Fruit fly (Drosophila melanogaster) whole organism, prepupa: ENCODE measurements around the gene CG34161.

Experiments
- Blimp-1 ChIP-seq: fragments of 200-800 bp; sonication (Bioruptor generic); optimal IDR thresholded peaks from 3 replicates; lab custom pipeline; 2017; ENCODE audit warnings: missing biosample characterization, missing genetic modification characterization, mild to moderate bottlenecking, moderate library complexity, missing genetic modification reagents
- CG10631 ChIP-seq: fragments of 200-800 bp; sonication (Bioruptor generic); optimal IDR thresholded peaks from 2 replicates; lab custom pipeline; 2016; ENCODE audit warnings: missing biosample characterization, missing genetic modification characterization
- CG10669 ChIP-seq: fragments of 200-800 bp; sonication (Bioruptor generic); optimal IDR thresholded peaks from 3 replicates; lab custom pipeline; 2018; ENCODE audit warnings: missing biosample characterization, mild to moderate bottlenecking, missing genetic modification characterization, moderate library complexity
- CG11294 ChIP-seq: fragments of 200-800 bp; sonication (Bioruptor generic); IDR thresholded peaks from 2 replicates; pipeline ENCODE4 v1.3.6; 2022; ENCODE audit warnings: missing biosample characterization, missing genetic modification characterization
- CG11762 ChIP-seq: fragments of 200-800 bp; sonication (Bioruptor generic); optimal IDR thresholded peaks from 3 replicates; lab custom pipeline; 2016; ENCODE audit warnings: missing biosample characterization, missing genetic modification characterization; ENCODE audit not compliant: insufficient read depth
- CG11902 ChIP-seq: fragments of 200-800 bp; sonication (Bioruptor generic); optimal IDR thresholded peaks from 3 replicates; lab custom pipeline; 2016; ENCODE audit warnings: missing biosample characterization, missing genetic modification characterization
- CG1621 ChIP-seq: fragments of 200-800 bp; sonication (Bioruptor generic); optimal IDR thresholded peaks from 3 replicates; lab custom pipeline; 2018; ENCODE audit warnings: missing biosample characterization, mild to moderate bottlenecking, missing genetic modification characterization
- CG16779 ChIP-seq: fragments of 200-800 bp; sonication (Bioruptor generic); optimal IDR thresholded peaks from 3 replicates; lab custom pipeline; 2017; ENCODE audit warnings: missing biosample characterization, mild to moderate bottlenecking, missing genetic modification characterization
- CG3032 ChIP-seq: fragments of 200-800 bp; optimal IDR thresholded peaks from 2 replicates; lab custom pipeline; 2019; ENCODE audit warnings: missing biosample characterization, mild to moderate bottlenecking, missing genetic modification characterization, moderate library complexity
- CG31627 ChIP-seq: fragments of 200-800 bp; sonication (Bioruptor generic); optimal IDR thresholded peaks from 3 replicates; lab custom pipeline; 2016; ENCODE audit warnings: missing biosample characterization, missing genetic modification characterization
- CG32006 ChIP-seq: fragments of 200-800 bp; sonication (Bioruptor generic); optimal IDR thresholded peaks from 3 replicates; lab custom pipeline; 2017; ENCODE audit warnings: missing biosample characterization, mild to moderate bottlenecking, missing genetic modification characterization
- CG34406 ChIP-seq: fragments of 200-800 bp; sonication (Bioruptor generic); optimal IDR thresholded peaks from 3 replicates; lab custom pipeline; 2016; ENCODE audit warnings: missing biosample characterization, missing genetic modification characterization
- CG3919 ChIP-seq: fragments of 200-800 bp; sonication (Bioruptor generic); optimal IDR thresholded peaks from 3 replicates; lab custom pipeline; 2016; ENCODE audit warnings: missing biosample characterization, missing genetic modification characterization
- CG6163 ChIP-seq: fragments of 200-800 bp; sonication (Bioruptor generic); IDR thresholded peaks from 3 replicates; pipeline ENCODE4 v1.3.6; 2022; ENCODE audit warnings: missing biosample characterization, missing genetic modification characterization
- CG6792 ChIP-seq: fragments of 200-800 bp; sonication (Bioruptor generic); optimal IDR thresholded peaks from 3 replicates; lab custom pipeline; 2016; ENCODE audit warnings: missing biosample characterization, missing genetic modification characterization
- CG6808 ChIP-seq: fragments of 200-800 bp; sonication (Bioruptor generic); optimal IDR thresholded peaks from 3 replicates; lab custom pipeline; 2017; ENCODE audit warnings: missing biosample characterization, missing genetic modification characterization, mild to moderate bottlenecking, moderate library complexity, missing genetic modification reagents
- CG6854 ChIP-seq: fragments of 200-800 bp; sonication (Bioruptor generic); optimal IDR thresholded peaks from 2 replicates; lab custom pipeline; 2017; ENCODE audit warnings: missing biosample characterization, mild to moderate bottlenecking, missing genetic modification characterization
- CG7368 ChIP-seq: fragments of 200-800 bp; sonication (Bioruptor generic); optimal IDR thresholded peaks from 3 replicates; lab custom pipeline; 2016; ENCODE audit warnings: missing biosample characterization, missing genetic modification characterization
- CG8119 ChIP-seq: fragments of 200-800 bp; sonication (Bioruptor generic); IDR thresholded peaks from 3 replicates; pipeline ENCODE4 v1.3.6; 2022; ENCODE audit warnings: missing biosample characterization, missing genetic modification characterization
- CG8319 ChIP-seq: fragments of 200-800 bp; sonication (Bioruptor generic); optimal IDR thresholded peaks from 3 replicates; lab custom pipeline; 2016; ENCODE audit warnings: missing biosample characterization, missing genetic modification characterization
- CG8632 ChIP-seq: fragments of 200-800 bp; sonication (Bioruptor generic); optimal IDR thresholded peaks from 3 replicates; lab custom pipeline; 2016; ENCODE audit warnings: missing biosample characterization, missing genetic modification characterization
- CG9139 ChIP-seq: fragments of 200-800 bp; sonication (Bioruptor generic); optimal IDR thresholded peaks from 3 replicates; lab custom pipeline; 2017; ENCODE audit warnings: missing biosample characterization, mild to moderate bottlenecking, missing genetic modification characterization
- Eip78C ChIP-seq: fragments of 200-800 bp; sonication (Bioruptor generic); peaks from one replicate; lab custom pipeline; 2016; ENCODE audit warnings: missing biosample characterization, missing genetic modification characterization
- Eip93F ChIP-seq: fragments of 200-800 bp; sonication (Bioruptor generic); optimal IDR thresholded peaks from 2 replicates; lab custom pipeline; 2016; ENCODE audit warnings: missing biosample characterization, mild to moderate bottlenecking, missing genetic modification characterization
- Gug ChIP-seq: fragments of 200-800 bp; sonication (Bioruptor generic); IDR thresholded peaks from 2 replicates; pipeline ENCODE4 v1.3.6; 2022; ENCODE audit warnings: missing biosample characterization, missing genetic modification characterization
- Hr38 ChIP-seq: sonication (Bioruptor generic); optimal IDR thresholded peaks from 2 replicates; lab custom pipeline; 2016; ENCODE audit warnings: missing biosample characterization, missing genetic modification characterization
- Hr39 ChIP-seq: fragments of 200-800 bp; sonication (Bioruptor generic); optimal IDR thresholded peaks from 2 replicates; lab custom pipeline; 2016; ENCODE audit warnings: missing biosample characterization, missing genetic modification characterization
- Hr4 ChIP-seq: fragments of 200-800 bp; sonication (Bioruptor generic); optimal IDR thresholded peaks from 3 replicates; lab custom pipeline; 2016; ENCODE audit warnings: missing biosample characterization, missing genetic modification characterization
- Met ChIP-seq: fragments of 200-800 bp; sonication (Bioruptor generic); optimal IDR thresholded peaks from 3 replicates; lab custom pipeline; 2016; ENCODE audit warnings: missing biosample characterization, missing genetic modification characterization
- OdsH ChIP-seq: fragments of 200-800 bp; sonication (Bioruptor generic); optimal IDR thresholded peaks from 3 replicates; lab custom pipeline; 2016; ENCODE audit warnings: missing biosample characterization, missing genetic modification characterization
- Sox102F ChIP-seq: fragments of 200-800 bp; sonication (Bioruptor generic); optimal IDR thresholded peaks from 2 replicates; lab custom pipeline; 2016; ENCODE audit warnings: missing biosample characterization, mild to moderate bottlenecking, missing genetic modification characterization
- Sox14 ChIP-seq: fragments of 200-800 bp; sonication (Bioruptor generic); optimal IDR thresholded peaks from 3 replicates; lab custom pipeline; 2016; ENCODE audit warnings: missing biosample characterization, missing genetic modification characterization
- Sox15 ChIP-seq: fragments of 200-800 bp; sonication (Bioruptor generic); optimal IDR thresholded peaks from 3 replicates; lab custom pipeline; 2016; ENCODE audit warnings: missing biosample characterization, missing genetic modification characterization
- achi ChIP-seq: fragments of 200-800 bp; sonication (Bioruptor generic); optimal IDR thresholded peaks from 3 replicates; lab custom pipeline; 2016; ENCODE audit warnings: missing biosample characterization, missing genetic modification characterization
- acj6 ChIP-seq: fragments of 200-800 bp; sonication (Bioruptor generic); optimal IDR thresholded peaks from 3 replicates; lab custom pipeline; 2016; ENCODE audit warnings: missing biosample characterization, missing genetic modification characterization
- dsx ChIP-seq: fragments of 200-800 bp; optimal IDR thresholded peaks from 3 replicates; lab custom pipeline; 2019; ENCODE audit warnings: missing biosample characterization, mild to moderate bottlenecking, missing genetic modification characterization, moderate library complexity; ENCODE audit not compliant: poor library complexity, severe bottlenecking
- eg ChIP-seq: fragments of 200-800 bp; sonication (Bioruptor generic); IDR thresholded peaks from 3 replicates; pipeline ENCODE4 v1.3.6; 2022; ENCODE audit warnings: missing biosample characterization, missing genetic modification characterization
- esn ChIP-seq: fragments of 200-800 bp; sonication (Bioruptor generic); optimal IDR thresholded peaks from 2 replicates; lab custom pipeline; 2016; ENCODE audit warnings: missing biosample characterization, mild to moderate bottlenecking, missing genetic modification characterization, moderate library complexity
- fd85E ChIP-seq: fragments of 200-800 bp; sonication (Bioruptor generic); optimal IDR thresholded peaks from 3 replicates; lab custom pipeline; 2016; ENCODE audit warnings: missing biosample characterization, missing genetic modification characterization
- fkh ChIP-seq: fragments of 200-800 bp; sonication (Bioruptor generic); optimal IDR thresholded peaks from 3 replicates; lab custom pipeline; 2017; ENCODE audit warnings: missing biosample characterization, mild to moderate bottlenecking, missing genetic modification characterization, moderate library complexity
- net ChIP-seq: fragments of 200-800 bp; sonication (Bioruptor generic); optimal IDR thresholded peaks from 3 replicates; lab custom pipeline; 2016; ENCODE audit warnings: missing biosample characterization, missing genetic modification characterization
- pdm3 ChIP-seq: fragments of 200-800 bp; sonication (Bioruptor generic); optimal IDR thresholded peaks from 3 replicates; lab custom pipeline; 2016; ENCODE audit warnings: missing biosample characterization, missing genetic modification characterization
- salr ChIP-seq, 2 experiments: fragments of 200-800 bp; sonication (Bioruptor generic); optimal IDR thresholded peaks; 3 replicates each; lab custom pipeline; 2016 to 2018; ENCODE audit warnings: missing biosample characterization in 2 of 2, missing genetic modification characterization in 2 of 2, mild to moderate bottlenecking in 1 of 2
- spab ChIP-seq: fragments of 200-800 bp; sonication (Bioruptor generic); optimal IDR thresholded peaks from 2 replicates; lab custom pipeline; 2017; ENCODE audit warnings: missing biosample characterization, mild to moderate bottlenecking, missing genetic modification characterization, missing genetic modification reagents
- ss ChIP-seq, 2 experiments: fragments of 200-800 bp; sonication (Bioruptor generic); optimal IDR thresholded peaks; 2 replicates in 1 of 2; 3 replicates in 1 of 2; lab custom pipeline; 2017 to 2018; ENCODE audit warnings: mild to moderate bottlenecking in 2 of 2, missing biosample characterization in 2 of 2, missing genetic modification characterization in 2 of 2, moderate library complexity in 1 of 2
- vri ChIP-seq: fragments of 200-800 bp; sonication (Bioruptor generic); optimal IDR thresholded peaks from 3 replicates; lab custom pipeline; 2016; ENCODE audit warnings: missing biosample characterization, mild to moderate bottlenecking, missing genetic modification characterization

The CG34161 gene

DNA sequence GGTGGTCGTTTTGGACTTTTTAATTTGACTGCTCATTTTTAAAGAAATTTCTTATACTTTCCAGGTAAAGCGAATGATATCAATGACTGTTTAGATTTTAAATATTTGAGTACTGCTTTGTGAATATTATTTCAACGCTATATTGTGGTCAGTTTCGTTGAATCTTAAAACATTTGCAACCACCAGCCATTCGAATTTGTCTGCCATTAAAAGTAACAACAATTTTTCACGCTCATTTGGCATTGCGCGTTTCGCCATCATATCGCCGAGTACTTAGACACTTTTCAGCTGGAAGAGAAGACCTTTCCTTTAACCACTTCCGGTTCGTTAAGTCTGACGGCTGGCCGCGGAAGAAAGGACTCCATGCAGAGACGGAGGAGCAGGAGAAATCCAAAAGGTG is at the start of gene CG34161:
CG34161 (minus strand) TSS at position 101 of the 400 bp plus-strand sequence.
- no peak for TF ChIP-seq CG8632 (GFP tag; lab: Kevin White, UChicago)
- no peak for TF ChIP-seq OdsH (GFP tag; lab: Kevin White, UChicago)
- TF ChIP-seq Hr38, result no peak
- TF ChIP-seq CG6808 (GFP tag; lab: Kevin White, UChicago), result no peak
- TF ChIP-seq acj6 (GFP tag; lab: Kevin White, UChicago), result no peak
- TF ChIP-seq CG8119 (GFP tag; lab: Robert Waterston, UW), result no peak
- TF ChIP-seq CG6163 (GFP tag; lab: Robert Waterston, UW), result no peak
- no peak for TF ChIP-seq CG16779
- TF ChIP-seq CG8319 (GFP tag; lab: Kevin White, UChicago), result no peak
- TF ChIP-seq CG11902 (GFP tag; lab: Kevin White, UChicago), result no peak
- no peak for TF ChIP-seq CG6792 (GFP tag; lab: Kevin White, UChicago)
- TF ChIP-seq CG10631 (GFP tag; lab: Kevin White, UChicago), result no peak
- no peak for TF ChIP-seq fd85E (GFP tag; lab: Kevin White, UChicago)
- TF ChIP-seq Hr39, result no peak
- TF ChIP-seq CG11294 (GFP tag; lab: Robert Waterston, UW), result no peak
- TF ChIP-seq CG11762, result no peak

dm6 chr2L:10625935-10626334 is 44.4 kb upstream of the CG34161 start:
- TF ChIP-seq CG11902 (GFP tag; lab: Kevin White, UChicago) (no peak), Hr39 (no peak)

DNA sequence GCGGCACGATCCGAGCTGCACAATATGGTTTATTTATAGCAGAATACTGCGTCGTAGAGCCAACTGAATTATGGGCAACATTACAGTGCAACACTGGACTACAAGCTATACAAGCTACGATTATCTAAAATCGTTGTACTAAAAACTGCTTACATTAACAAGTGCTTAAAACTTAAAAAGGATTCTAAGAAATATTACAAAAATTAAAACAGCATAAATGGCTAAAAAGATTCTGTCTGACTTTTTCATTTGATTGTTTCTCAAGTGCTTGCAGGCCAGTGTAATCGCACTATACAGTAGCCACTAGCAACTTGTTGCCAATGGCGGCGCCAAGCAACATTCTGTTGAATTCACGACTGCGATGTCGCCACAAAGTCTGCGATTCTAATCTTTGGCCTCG is 35.3 kb upstream of the CG34161 start:
- peak; percentile 88 for TF ChIP-seq pdm3 (GFP tag; lab: Kevin White, UChicago)
- peak; percentile 85 for TF ChIP-seq CG6808 (GFP tag; lab: Kevin White, UChicago)
- TF ChIP-seq CG6854, result no peak
- TF ChIP-seq Sox14 (GFP tag; lab: Kevin White, UChicago), result peak; percentile 87
- peak; percentile 8 for TF ChIP-seq vri (GFP tag; lab: Kevin White, UChicago)
- TF ChIP-seq net (GFP tag; lab: Kevin White, UChicago), result peak; percentile 86
- TF ChIP-seq Sox102F (GFP tag; lab: Kevin White, UChicago), result peak; percentile 16
- peak; percentile 94 for TF ChIP-seq Gug (GFP tag; lab: Robert Waterston, UW)
- TF ChIP-seq Eip78C, result peak; percentile 96
- TF ChIP-seq CG34406, result peak; percentile 71
- peak; percentile 80 for TF ChIP-seq CG6792 (GFP tag; lab: Kevin White, UChicago)
- peak; percentile 31 for TF ChIP-seq CG11902 (GFP tag; lab: Kevin White, UChicago)
- TF ChIP-seq CG8319 (GFP tag; lab: Kevin White, UChicago), result peak; percentile 60
- no peak for TF ChIP-seq esn (GFP tag; lab: Kevin White, UChicago)
- TF ChIP-seq CG6163 (GFP tag; lab: Robert Waterston, UW), result peak; percentile 95
- TF ChIP-seq CG11294 (GFP tag; lab: Robert Waterston, UW), result peak; percentile 92
- peak; percentile 90 for TF ChIP-seq CG10631 (GFP tag; lab: Kevin White, UChicago)
- TF ChIP-seq spab (GFP tag; lab: Kevin White, UChicago), result peak; percentile 87
- peak; percentile 76 for TF ChIP-seq CG7368 (GFP tag; lab: Kevin White, UChicago)
- peak; percentile 56 for TF ChIP-seq Sox15 (GFP tag; lab: Kevin White, UChicago)
- TF ChIP-seq ss (GFP tag; optimal IDR thresholded peaks at IDR 0.05; lab: Kevin White, UChicago), result peak; percentile 79 to 85
- TF ChIP-seq CG3919 (GFP tag; lab: Kevin White, UChicago), result peak; percentile 90
- TF ChIP-seq CG8632 (GFP tag; lab: Kevin White, UChicago), result peak; percentile 66
- peak; percentile 43 for TF ChIP-seq CG31627 (GFP tag; lab: Kevin White, UChicago)
- TF ChIP-seq Eip93F (GFP tag; lab: Kevin White, UChicago), result no peak
- TF ChIP-seq salr (GFP tag; optimal IDR thresholded peaks at IDR 0.05; lab: Kevin White, UChicago), result peak; percentile 79 to 86
- peak; percentile 52 for TF ChIP-seq CG16779
- no peak for TF ChIP-seq Blimp-1 (GFP tag; lab: Kevin White, UChicago)
- peak; percentile 86 for TF ChIP-seq Hr4
- peak; percentile 79 for TF ChIP-seq CG9139 (GFP tag; lab: Kevin White, UChicago)
- peak; percentile 87 for TF ChIP-seq CG1621 (tag; lab: Kevin White, UChicago)
- peak; percentile 88 for TF ChIP-seq CG32006 (GFP tag; lab: Kevin White, UChicago)
- TF ChIP-seq fkh (GFP tag; lab: Kevin White, UChicago), result no peak
- peak; percentile 96 for TF ChIP-seq eg (GFP tag; lab: Robert Waterston, UW)
- TF ChIP-seq CG3032 (tag; lab: Kevin White, UChicago), result peak; percentile 89
- TF ChIP-seq dsx, result peak; percentile 92
- TF ChIP-seq Hr38, result no peak
- peak; percentile 57 for TF ChIP-seq Met
- peak; percentile 84 for TF ChIP-seq achi (GFP tag; lab: Kevin White, UChicago)
- TF ChIP-seq Hr39, result peak; percentile 53
- peak; percentile 91 for TF ChIP-seq CG10669
